Worm (Caenorhabditis elegans) whole organism, L3 larva: ENCODE results near the gene sri-33.

Experiments
- ZK546.5 ChIP-seq: sonication (generic microtip); optimal IDR thresholded peaks from 2 replicates; lab custom pipeline; 2017; ENCODE audit warnings: missing biosample characterization, missing genetic modification characterization
- ama-1 ChIP-seq: fragments of 150-350 bp; optimal IDR thresholded peaks from 2 replicates; lab custom pipeline; 2018
- ceh-82 ChIP-seq: fragments of 150-350 bp; optimal IDR thresholded peaks from 2 replicates; lab custom pipeline; 2014; ENCODE audit warnings: missing biosample characterization, missing genetic modification characterization
- daf-12 ChIP-seq: fragments of 150-350 bp; optimal IDR thresholded peaks from 2 replicates; lab custom pipeline; 2014; ENCODE audit warnings: missing biosample characterization, missing genetic modification reagents, missing genetic modification characterization
- fos-1 ChIP-seq: fragments of 150-350 bp; optimal IDR thresholded peaks from 2 replicates; lab custom pipeline; 2014; ENCODE audit warnings: missing biosample characterization, missing genetic modification characterization
- mdl-1 ChIP-seq: fragments of 150-350 bp; optimal IDR thresholded peaks from 2 replicates; lab custom pipeline; 2014; ENCODE audit warnings: missing biosample characterization, missing genetic modification characterization
- nhr-11 ChIP-seq: fragments of 150-350 bp; optimal IDR thresholded peaks from 2 replicates; lab custom pipeline; 2014; ENCODE audit warnings: missing biosample characterization, missing genetic modification characterization
- nhr-25 ChIP-seq: sonication (generic microtip); optimal IDR thresholded peaks from 2 replicates; lab custom pipeline; 2017; ENCODE audit warnings: missing biosample characterization, missing genetic modification characterization
- nhr-77 ChIP-seq: fragments of 150-350 bp; optimal IDR thresholded peaks from 2 replicates; lab custom pipeline; 2014; ENCODE audit warnings: missing biosample characterization, missing genetic modification characterization
- pqm-1 ChIP-seq: fragments of 150-350 bp; optimal IDR thresholded peaks from 2 replicates; lab custom pipeline; 2017; ENCODE audit warnings: missing biosample characterization, missing genetic modification characterization, inconsistent platforms
- skn-1 ChIP-seq: fragments of 150-350 bp; optimal IDR thresholded peaks from 2 replicates; lab custom pipeline; 2014; ENCODE audit warnings: missing biosample characterization, missing genetic modification characterization
- unc-62 ChIP-seq: fragments of 150-350 bp; sonication (generic microtip); optimal IDR thresholded peaks from 4 replicates; lab custom pipeline; 2014; ENCODE audit warnings: missing biosample characterization, missing genetic modification reagents, missing genetic modification characterization
- ztf-11 ChIP-seq: fragments of 150-350 bp; optimal IDR thresholded peaks from 2 replicates; lab custom pipeline; 2014; ENCODE audit warnings: missing biosample characterization, missing genetic modification characterization

DNA sequence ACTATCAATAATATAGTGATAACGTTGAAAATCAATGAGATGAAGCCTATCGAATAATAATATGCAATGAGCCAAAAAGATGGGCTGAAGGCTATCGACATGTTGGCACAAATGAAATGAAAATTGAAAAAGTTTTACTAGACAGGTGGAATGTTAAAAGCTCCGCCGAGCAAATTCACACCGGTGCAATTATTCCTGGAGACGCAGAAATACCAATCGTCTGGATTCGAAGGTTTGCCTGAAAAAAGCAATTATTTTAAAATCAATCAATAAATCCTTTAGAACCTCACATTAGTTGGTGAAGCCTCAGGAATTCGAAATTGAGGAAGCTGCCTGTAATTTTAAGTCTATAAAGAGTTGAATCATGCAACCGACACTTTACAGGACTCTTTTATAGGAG lies 2.3 kb downstream of the sri-33 start, which contains the start of gene sri-32:
- TF ChIP-seq ztf-11 (tag; lab: Kevin White, UChicago), result no peak
- no peak for TF ChIP-seq ZK546.5 (tag; lab: Kevin White, UChicago)
- no peak for TF ChIP-seq unc-62 (GFP tag; lab: Kevin White, UChicago)
- TF ChIP-seq skn-1 (tag; lab: Kevin White, UChicago), result no peak
- no peak for TF ChIP-seq nhr-11
- TF ChIP-seq nhr-25, result no peak
- no peak for TF ChIP-seq nhr-77 (tag; lab: Kevin White, UChicago)
- TF ChIP-seq fos-1 (tag; lab: Kevin White, UChicago), result no peak
- TF ChIP-seq daf-12, result no peak
- no peak for TF ChIP-seq ceh-82 (tag; lab: Kevin White, UChicago)
- TF ChIP-seq mdl-1 (tag; lab: Kevin White, UChicago), result no peak
- no peak for TF ChIP-seq pqm-1
- TF ChIP-seq ama-1 (lab: Kevin White, UChicago), result no peak
